Fruit fly (Drosophila melanogaster) whole organism, adult: ENCODE measurements around the gene CG7650.

Experiments used
- CG11617 ChIP-seq: fragments of 200-800 bp; sonication (Bioruptor generic); optimal IDR thresholded peaks from 2 replicates; lab custom pipeline; 2017; ENCODE audit warnings: mild to moderate bottlenecking, missing biosample characterization, missing genetic modification reagents, missing genetic modification characterization
- CG12768 ChIP-seq: fragments of 200-800 bp; sonication (Bioruptor generic); optimal IDR thresholded peaks from 2 replicates; lab custom pipeline; 2017; ENCODE audit warnings: missing biosample characterization, missing genetic modification characterization, mild to moderate bottlenecking, moderate library complexity, missing genetic modification reagents
- CG14711 ChIP-seq: fragments of 200-800 bp; sonication (Bioruptor generic); optimal IDR thresholded peaks from 2 replicates; lab custom pipeline; 2018; ENCODE audit warnings: missing biosample characterization, mild to moderate bottlenecking, missing genetic modification characterization, moderate library complexity
- CG1620 ChIP-seq: fragments of 200-800 bp; sonication (Bioruptor generic); optimal IDR thresholded peaks from 2 replicates; lab custom pipeline; 2016; ENCODE audit warnings: missing biosample characterization, missing genetic modification characterization
- CG33017 ChIP-seq: fragments of 200-800 bp; sonication (Bioruptor generic); optimal IDR thresholded peaks from 2 replicates; lab custom pipeline; 2018; ENCODE audit warnings: missing biosample characterization, mild to moderate bottlenecking, missing genetic modification characterization, moderate library complexity
- CG5204 ChIP-seq: fragments of 200-800 bp; sonication (Bioruptor generic); optimal IDR thresholded peaks from 2 replicates; lab custom pipeline; 2016; ENCODE audit warnings: missing biosample characterization, missing genetic modification characterization
- CG7045 ChIP-seq: fragments of 200-800 bp; sonication (Bioruptor generic); optimal IDR thresholded peaks from 2 replicates; lab custom pipeline; 2017; ENCODE audit warnings: missing biosample characterization, mild to moderate bottlenecking, missing genetic modification characterization
- CG7101 ChIP-seq: fragments of 200-800 bp; sonication (Bioruptor generic); optimal IDR thresholded peaks from 2 replicates; lab custom pipeline; 2018; ENCODE audit warnings: missing biosample characterization, mild to moderate bottlenecking, missing genetic modification characterization, moderate library complexity
- Clk ChIP-seq: fragments of 200-800 bp; sonication (Bioruptor generic); optimal IDR thresholded peaks from 2 replicates; lab custom pipeline; 2017; ENCODE audit warnings: missing biosample characterization, missing genetic modification characterization
- Crg-1 ChIP-seq: fragments of 200-800 bp; sonication (Bioruptor generic); optimal IDR thresholded peaks from 2 replicates; lab custom pipeline; 2016; ENCODE audit warnings: missing biosample characterization, missing genetic modification characterization
- Hr96 ChIP-seq: fragments of 200-800 bp; sonication (Bioruptor generic); optimal IDR thresholded peaks from 2 replicates; lab custom pipeline; 2016; ENCODE audit warnings: missing biosample characterization, missing genetic modification characterization
- Mnt ChIP-seq: fragments of 200-800 bp; sonication (Bioruptor generic); optimal IDR thresholded peaks from 2 replicates; lab custom pipeline; 2016; ENCODE audit warnings: missing biosample characterization, mild to moderate bottlenecking, missing genetic modification characterization
- bab1 ChIP-seq: fragments of 200-800 bp; sonication (Bioruptor generic); optimal IDR thresholded peaks from 3 replicates; lab custom pipeline; 2019; ENCODE audit warnings: missing biosample characterization, mild to moderate bottlenecking, missing genetic modification characterization, moderate library complexity
- cic ChIP-seq: fragments of 200-800 bp; sonication (Bioruptor generic); optimal IDR thresholded peaks from 2 replicates; lab custom pipeline; 2017; ENCODE audit warnings: missing biosample characterization, mild to moderate bottlenecking, missing genetic modification characterization, moderate library complexity
- cnc ChIP-seq, 2 experiments: fragments of >200 bp; optimal IDR thresholded peaks; 2 replicates each; lab custom pipeline; 2017
- kay ChIP-seq: fragments of 200-800 bp; sonication (Bioruptor generic); peaks from one replicate; lab custom pipeline; 2016; ENCODE audit warnings: missing biosample characterization, missing genetic modification characterization, borderline replicate concordance
- ovo ChIP-seq: fragments of 200-800 bp; sonication (Bioruptor generic); optimal IDR thresholded peaks from 2 replicates; lab custom pipeline; 2016; ENCODE audit warnings: missing biosample characterization, missing genetic modification characterization
- pad ChIP-seq: fragments of 200-800 bp; sonication (Bioruptor generic); optimal IDR thresholded peaks from 3 replicates; lab custom pipeline; 2017; ENCODE audit warnings: missing biosample characterization, missing genetic modification characterization, mild to moderate bottlenecking, moderate library complexity, missing genetic modification reagents
- tj ChIP-seq: fragments of 200-800 bp; sonication (Bioruptor generic); optimal IDR thresholded peaks from 3 replicates; lab custom pipeline; 2017; ENCODE audit warnings: missing biosample characterization, mild to moderate bottlenecking, missing genetic modification characterization, moderate library complexity
- toe ChIP-seq: fragments of 200-800 bp; sonication (Bioruptor generic); optimal IDR thresholded peaks from 2 replicates; lab custom pipeline; 2016; ENCODE audit warnings: missing biosample characterization, missing genetic modification characterization

The CG7650 gene

dm6 chr3L:15647712-15648621 lies 37.8 kb upstream of the CG7650 start, which contains the start of the genes comm3 and CG43083:
comm3 (minus strand) TSS chr3L:15647762.
CG43083 (plus strand) TSS chr3L:15648571.
- no peak for TF ChIP-seq CG33017 (tag; lab: Kevin White, UChicago)
- TF ChIP-seq CG7045 (GFP tag; lab: Kevin White, UChicago), result no peak
- TF ChIP-seq Mnt (GFP tag; lab: Kevin White, UChicago), result no peak
- no peak for TF ChIP-seq ovo
- no peak for TF ChIP-seq CG5204 (GFP tag; lab: Kevin White, UChicago)
- TF ChIP-seq cic (GFP tag; lab: Kevin White, UChicago), result no peak
- TF ChIP-seq bab1, result no peak
- no peak for TF ChIP-seq Clk (GFP tag; lab: Kevin White, UChicago)
- TF ChIP-seq Crg-1 (GFP tag; lab: Kevin White, UChicago), result no peak
- TF ChIP-seq toe, result no peak
- TF ChIP-seq pad (GFP tag; lab: Kevin White, UChicago), result no peak
- no peak for TF ChIP-seq kay
- no peak for TF ChIP-seq CG1620 (GFP tag; lab: Kevin White, UChicago)
- no peak for TF ChIP-seq cnc (optimal IDR thresholded peaks at IDR 0.05; lab: Kevin White, UChicago)
- TF ChIP-seq CG11617, result no peak

dm6 chr3L:15646182-15646581 lies 36.0 kb upstream of the CG7650 start:
- TF ChIP-seq CG33017 (tag; lab: Kevin White, UChicago), result no peak
- no peak for TF ChIP-seq CG5204 (GFP tag; lab: Kevin White, UChicago)
- no peak for TF ChIP-seq Clk (GFP tag; lab: Kevin White, UChicago)
- no peak for TF ChIP-seq kay
- no peak for TF ChIP-seq bab1
- TF ChIP-seq cic (GFP tag; lab: Kevin White, UChicago), result no peak
- no peak for TF ChIP-seq CG12768 (GFP tag; lab: Kevin White, UChicago)

DNA sequence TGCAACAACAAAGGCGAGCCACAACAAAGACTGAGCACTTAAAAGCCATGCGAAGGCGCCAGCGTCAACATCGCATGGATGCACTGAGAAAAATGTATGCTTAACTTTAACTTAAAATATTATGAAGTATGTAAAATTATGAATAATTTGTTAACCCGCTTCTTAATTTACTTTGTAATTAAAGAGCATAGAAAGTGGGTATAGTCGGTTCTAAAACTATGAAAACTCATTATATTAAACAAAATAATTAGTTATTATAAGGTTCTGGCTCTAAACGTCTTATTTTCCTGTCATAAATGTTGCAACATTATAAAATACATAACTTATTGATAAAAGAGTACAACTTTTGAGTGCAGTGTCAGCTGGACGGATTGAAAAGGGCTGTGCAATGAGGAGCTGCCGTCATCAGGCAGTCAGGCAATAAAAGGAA lies 31.4 kb upstream of the CG7650 start:
- TF ChIP-seq Mnt (GFP tag; lab: Kevin White, UChicago) (no peak), Crg-1 (GFP tag; lab: Kevin White, UChicago) (no peak), Hr96 (no peak), kay (no peak), CG12768 (GFP tag; lab: Kevin White, UChicago) (no peak), CG5204 (GFP tag; lab: Kevin White, UChicago) (no peak), CG11617 (no peak), toe (no peak), tj (GFP tag; lab: Kevin White, UChicago) (no peak), cnc (optimal IDR thresholded peaks at IDR 0.05; lab: Kevin White, UChicago) (no peak), bab1 (no peak), CG7101 (tag; lab: Kevin White, UChicago) (no peak), cic (GFP tag; lab: Kevin White, UChicago) (no peak), CG7045 (GFP tag; lab: Kevin White, UChicago) (no peak), Clk (GFP tag; lab: Kevin White, UChicago) (no peak), CG33017 (tag; lab: Kevin White, UChicago) (no peak), CG1620 (GFP tag; lab: Kevin White, UChicago) (no peak), pad (GFP tag; lab: Kevin White, UChicago) (no peak), CG14711 (tag; lab: Kevin White, UChicago) (no peak), ovo (no peak)

DNA sequence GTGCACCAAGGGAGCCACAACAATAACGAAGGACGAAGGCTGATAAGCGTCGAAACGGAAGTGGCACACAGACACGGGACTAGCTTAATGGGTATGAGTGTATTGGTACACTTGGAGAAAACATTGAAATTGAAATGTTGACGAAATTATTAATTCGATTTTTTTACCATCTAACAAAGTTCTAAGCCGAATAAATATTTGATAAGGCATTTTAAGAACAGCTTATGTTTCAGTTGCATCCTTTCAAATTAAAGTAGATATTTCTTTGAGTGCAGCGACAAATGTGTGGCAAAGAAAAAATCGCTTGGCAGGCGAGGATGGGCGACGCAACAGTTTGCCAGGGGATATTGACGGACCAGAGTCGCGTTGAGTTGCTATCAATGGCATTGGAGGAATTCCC lies 29.8 kb upstream of the CG7650 start:
- no peak for TF ChIP-seq Mnt (GFP tag; lab: Kevin White, UChicago)
- TF ChIP-seq CG14711 (tag; lab: Kevin White, UChicago), result no peak
- TF ChIP-seq CG33017 (tag; lab: Kevin White, UChicago), result no peak
- no peak for TF ChIP-seq CG1620 (GFP tag; lab: Kevin White, UChicago)
- no peak for TF ChIP-seq CG11617
- TF ChIP-seq cnc (optimal IDR thresholded peaks at IDR 0.05; lab: Kevin White, UChicago), result no peak
- TF ChIP-seq toe, result no peak
- no peak for TF ChIP-seq CG7045 (GFP tag; lab: Kevin White, UChicago)
- no peak for TF ChIP-seq Crg-1 (GFP tag; lab: Kevin White, UChicago)
- TF ChIP-seq Hr96, result no peak
- TF ChIP-seq pad (GFP tag; lab: Kevin White, UChicago), result no peak
- no peak for TF ChIP-seq ovo
- no peak for TF ChIP-seq CG12768 (GFP tag; lab: Kevin White, UChicago)
- no peak for TF ChIP-seq Clk (GFP tag; lab: Kevin White, UChicago)
- no peak for TF ChIP-seq CG5204 (GFP tag; lab: Kevin White, UChicago)

DNA sequence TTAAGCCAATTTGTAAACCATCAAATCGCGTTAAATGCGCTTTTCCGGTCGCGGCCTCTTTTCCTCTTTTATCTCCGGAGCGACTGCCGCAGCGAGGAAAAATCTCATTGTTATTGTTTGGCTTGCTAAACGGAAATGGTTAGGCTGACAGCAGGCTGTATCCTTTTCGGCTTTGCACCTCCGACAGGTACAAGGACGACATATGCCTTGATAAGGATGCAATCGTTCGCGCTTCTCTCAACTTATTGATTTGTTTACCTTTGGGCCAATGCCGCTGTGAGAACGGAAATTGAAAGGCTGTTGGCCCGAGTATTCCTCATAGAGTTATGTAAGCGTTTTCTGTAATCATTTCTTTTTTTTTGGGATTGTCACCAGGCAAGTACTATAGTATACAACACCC lies 28.3 kb upstream of the CG7650 start:
- TF ChIP-seq CG1620 (GFP tag; lab: Kevin White, UChicago) (no peak), CG33017 (tag; lab: Kevin White, UChicago) (no peak), CG5204 (GFP tag; lab: Kevin White, UChicago) (no peak), Mnt (GFP tag; lab: Kevin White, UChicago) (no peak), CG14711 (tag; lab: Kevin White, UChicago) (no peak)

- TF ChIP-seq kay, result peak; percentile 49
- no peak for TF ChIP-seq CG5204 (GFP tag; lab: Kevin White, UChicago)
Measured at dm6 chr3L:15637618-15638017, 27.4 kb upstream of the CG7650 start.
